Worm (Caenorhabditis elegans) whole organism, L4/young adult: ENCODE data around the gene R05D3.9.
A peak's percentile ranks its signal among the peaks of the same experiment; 100 is the strongest.

Experiments
- W03F9.2 ChIP-seq: fragments of 150-350 bp; optimal IDR thresholded peaks from 2 replicates; lab custom pipeline; 2014; ENCODE audit warnings: missing biosample characterization, missing genetic modification characterization
- dao-5 ChIP-seq: sonication (generic microtip); optimal IDR thresholded peaks from 2 replicates; lab custom pipeline; 2016; ENCODE audit warnings: missing genotype, missing genetic modification characterization, moderate library complexity, missing compliant biosample characterization
- him-1 ChIP-seq: sonication (generic microtip); optimal IDR thresholded peaks from 2 replicates; lab custom pipeline; 2016; ENCODE audit warnings: missing genotype, missing genetic modification reagents, missing genetic modification characterization, missing compliant biosample characterization

Gene R05D3.9

DNA sequence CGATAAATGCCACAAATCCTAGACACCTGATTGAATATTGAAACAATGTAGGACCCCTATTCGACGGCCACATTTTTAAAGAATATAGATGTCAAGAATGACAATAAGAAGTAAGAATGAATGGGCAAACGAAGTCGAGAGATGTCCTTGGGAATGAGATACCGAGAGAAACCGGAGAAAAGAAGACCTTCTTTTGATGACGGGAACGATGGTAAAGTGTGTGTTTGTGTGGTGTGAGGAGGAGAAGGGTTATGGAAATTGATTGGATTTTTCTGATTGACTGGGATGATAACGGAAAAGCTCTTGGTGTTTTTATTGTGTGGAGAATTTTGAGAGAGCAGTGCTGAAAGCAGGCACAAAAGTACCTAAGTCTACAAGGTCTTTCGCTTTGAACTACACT is at the start of gene R05D3.9:
R05D3.9 (minus strand) TSS at position 101 of the 400 bp plus-strand sequence.
- TF ChIP-seq W03F9.2: no peak
- no peak for TF ChIP-seq dao-5 (tag; lab: Kevin White, UChicago)
- no peak for TF ChIP-seq him-1 (tag; lab: Kevin White, UChicago)

- TF ChIP-seq dao-5 (tag; lab: Kevin White, UChicago): no peak
- no peak for TF ChIP-seq W03F9.2
- TF ChIP-seq him-1 (tag; lab: Kevin White, UChicago): no peak
Observed at ce11 chrIII:8417968-8418267, 49.4 kb upstream of the R05D3.9 start, which contains the start of gene sor-1. sor-1 (plus strand) TSS chrIII:8418168.

- TF ChIP-seq W03F9.2: peak; percentile 78
- peak; percentile 29 for TF ChIP-seq dao-5 (tag; lab: Kevin White, UChicago)
- peak; percentile 95 for TF ChIP-seq him-1 (tag; lab: Kevin White, UChicago)
Observed at ce11 chrIII:8417192-8417967, 48.9 kb upstream of the R05D3.9 start.

- TF ChIP-seq W03F9.2 (no peak), dao-5 (tag; lab: Kevin White, UChicago) (no peak), him-1 (tag; lab: Kevin White, UChicago) (no peak)
Observed at ce11 chrIII:8416871-8417191, 48.3 kb upstream of the R05D3.9 start.

DNA sequence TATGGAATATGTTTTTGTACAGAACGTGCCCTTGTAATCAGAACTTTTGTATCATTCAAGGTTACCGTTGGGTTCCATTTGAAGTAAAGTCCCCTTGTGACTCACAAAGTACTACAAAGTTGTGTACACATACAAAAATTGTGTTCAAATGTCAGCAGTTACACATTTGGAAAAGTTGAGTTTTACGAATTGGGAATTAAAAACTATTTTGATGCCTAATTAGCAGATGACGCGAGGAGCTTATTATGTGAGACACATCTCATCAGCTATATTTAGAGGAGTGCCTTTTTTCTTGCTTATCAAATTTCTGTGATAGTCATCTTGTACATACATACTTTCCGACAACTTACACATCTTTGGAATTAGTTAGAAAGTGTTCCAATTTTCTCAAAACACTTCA is 45.0 kb upstream of the R05D3.9 start:
- TF ChIP-seq dao-5 (tag; lab: Kevin White, UChicago) (no peak), W03F9.2 (no peak), him-1 (tag; lab: Kevin White, UChicago) (no peak)

DNA sequence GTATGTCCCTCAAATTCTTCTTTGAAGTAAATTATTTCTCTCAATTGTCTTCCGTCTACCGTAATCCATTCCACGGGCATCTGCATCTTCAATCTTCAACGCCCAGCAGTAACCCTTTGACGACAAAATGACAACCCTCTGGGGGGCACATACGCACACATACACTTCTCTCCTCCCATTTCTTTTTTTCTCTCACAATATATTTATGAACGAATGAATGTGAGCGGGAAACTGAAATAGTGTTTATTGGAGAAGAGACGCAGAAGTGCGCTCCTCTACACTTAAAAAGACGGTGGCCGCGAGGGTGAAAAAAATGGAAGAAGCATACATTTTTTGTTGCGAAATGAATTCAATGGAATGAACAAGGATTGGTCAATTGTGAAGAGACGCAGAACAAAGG is 43.5 kb upstream of the R05D3.9 start:
- TF ChIP-seq W03F9.2 (no peak), dao-5 (tag; lab: Kevin White, UChicago) (no peak), him-1 (tag; lab: Kevin White, UChicago) (no peak)

DNA sequence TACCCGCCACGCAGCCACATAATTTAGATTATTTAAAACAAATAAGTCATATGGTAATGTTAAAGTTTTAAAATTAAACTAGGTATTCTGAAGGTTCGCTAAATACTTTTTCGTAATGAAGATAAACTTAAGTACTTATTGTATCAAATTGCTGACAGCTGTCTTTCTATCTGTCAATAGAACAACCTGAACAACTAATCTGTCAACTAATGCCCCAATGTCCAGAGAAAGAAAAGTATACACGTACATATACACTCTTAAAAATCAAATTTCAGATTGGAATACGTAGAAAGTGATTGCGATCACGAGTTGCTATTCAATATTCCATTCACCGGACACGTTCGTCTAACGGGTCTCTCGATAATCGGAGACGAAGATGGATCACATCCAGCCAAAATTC is 42.2 kb upstream of the R05D3.9 start:
- TF ChIP-seq him-1 (tag; lab: Kevin White, UChicago) (no peak), W03F9.2 (no peak), dao-5 (tag; lab: Kevin White, UChicago) (no peak)

- TF ChIP-seq him-1 (tag; lab: Kevin White, UChicago) (no peak), dao-5 (tag; lab: Kevin White, UChicago) (no peak), W03F9.2 (no peak)
Observed at ce11 chrIII:8409166-8409565, 40.6 kb upstream of the R05D3.9 start, which contains the start of gene ZK353.9. ZK353.9 (plus strand) TSS chrIII:8409496.

DNA sequence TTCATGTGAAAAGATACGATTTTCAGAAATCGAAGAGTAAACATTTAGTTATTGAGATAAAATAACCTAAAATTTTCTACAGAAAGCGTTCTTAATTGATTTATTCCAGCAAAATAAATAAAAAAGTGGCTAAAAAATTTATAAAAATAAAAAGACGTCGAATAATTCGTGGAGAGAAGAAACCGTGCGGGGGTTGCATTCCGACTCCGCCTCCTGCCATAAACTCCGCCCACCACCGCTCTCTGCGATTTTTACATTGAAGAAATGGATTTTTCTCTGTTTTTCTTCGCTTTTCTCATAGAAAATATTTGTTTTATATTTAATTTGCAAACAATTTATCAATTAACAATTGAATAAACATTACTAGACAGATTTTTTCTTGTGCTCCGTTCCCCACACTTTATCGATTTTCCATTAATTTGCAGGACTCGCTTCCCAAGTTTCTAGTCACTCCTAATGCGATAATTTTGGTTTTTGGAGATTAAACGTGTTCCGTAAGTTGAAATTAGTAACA is 37.0 kb upstream of the R05D3.9 start, which contains the start of the genes ubxn-4 and cyy-1:
ubxn-4 (minus strand) TSS at position 114 of the 514 bp plus-strand sequence.
cyy-1 (plus strand) TSS at position 426 of the 514 bp plus-strand sequence.
- no peak for TF ChIP-seq dao-5 (tag; lab: Kevin White, UChicago)
- peak; percentile 15 for TF ChIP-seq W03F9.2
- no peak for TF ChIP-seq him-1 (tag; lab: Kevin White, UChicago)

- TF ChIP-seq him-1 (tag; lab: Kevin White, UChicago) (no peak), W03F9.2 (no peak), dao-5 (tag; lab: Kevin White, UChicago) (no peak)
Observed at ce11 chrIII:8403507-8403906, 35.0 kb upstream of the R05D3.9 start, which contains the start of gene cutc-1. cutc-1 (minus strand) TSS chrIII:8403607.

DNA sequence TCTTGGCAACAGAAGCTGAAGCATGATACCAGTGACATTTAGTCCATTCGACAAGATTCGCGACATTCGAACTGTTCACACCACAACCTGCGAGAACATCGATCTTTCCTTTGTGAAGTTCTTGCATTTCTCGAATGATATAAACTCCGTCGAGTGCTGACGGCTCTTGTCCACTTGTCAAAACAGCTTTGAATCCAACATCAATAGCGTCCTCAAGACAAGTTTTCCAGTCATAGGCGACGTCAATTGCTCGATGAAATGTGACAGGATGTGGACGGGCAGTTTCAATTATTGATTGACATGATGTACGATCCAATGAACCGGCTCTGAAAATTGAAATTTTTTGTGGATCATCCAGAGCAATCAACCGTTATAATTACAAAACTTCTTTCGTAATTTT is 34.1 kb upstream of the R05D3.9 start:
- TF ChIP-seq dao-5 (tag; lab: Kevin White, UChicago) (no peak), W03F9.2 (no peak), him-1 (tag; lab: Kevin White, UChicago) (no peak)

DNA sequence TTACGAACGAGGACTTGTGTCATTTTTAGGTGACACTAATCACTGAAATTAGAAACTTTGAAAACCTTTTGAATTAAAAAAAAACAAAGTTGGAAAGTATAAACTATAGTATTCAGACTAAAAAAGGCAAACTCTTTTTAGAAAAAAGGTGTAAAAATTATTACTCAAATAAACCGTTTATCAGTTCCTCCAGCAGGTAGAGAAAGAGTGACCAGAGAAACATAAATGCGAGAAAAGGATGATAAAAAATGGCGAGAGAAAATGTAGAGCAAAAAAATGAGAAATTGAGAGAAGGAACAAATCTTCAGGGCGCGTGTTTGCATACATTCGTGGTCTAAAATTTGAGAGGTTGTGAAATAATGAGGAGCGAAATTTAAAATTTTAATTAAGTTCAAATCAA is 33.4 kb upstream of the R05D3.9 start, which contains the start of gene lap-1:
lap-1 (minus strand) TSS at position 42 of the 400 bp plus-strand sequence.
- no peak for TF ChIP-seq dao-5 (tag; lab: Kevin White, UChicago)
- no peak for TF ChIP-seq W03F9.2
- TF ChIP-seq him-1 (tag; lab: Kevin White, UChicago): no peak

- TF ChIP-seq dao-5 (tag; lab: Kevin White, UChicago) (no peak), W03F9.2 (no peak), him-1 (tag; lab: Kevin White, UChicago) (no peak)
Observed at ce11 chrIII:8400478-8400877, 32.0 kb upstream of the R05D3.9 start.

DNA sequence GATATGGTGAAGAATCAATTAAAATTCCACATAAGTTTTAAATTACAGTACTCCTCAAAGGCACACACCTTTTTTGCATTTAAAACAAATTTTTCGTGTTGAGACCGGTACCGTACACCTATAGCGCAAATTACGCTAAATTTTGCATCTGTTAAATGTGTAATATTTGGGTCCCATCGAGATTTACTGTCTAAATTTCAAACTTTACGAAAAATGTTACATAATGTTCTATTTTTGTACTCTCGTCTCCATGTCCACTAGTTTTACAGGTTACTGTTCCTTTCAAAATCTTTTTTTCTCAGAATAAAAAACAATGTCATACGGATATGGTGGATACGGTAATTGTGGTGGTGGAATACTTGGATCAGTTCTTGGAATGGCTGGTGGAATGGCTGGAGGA is 29.9 kb upstream of the R05D3.9 start, which contains the start of gene ZK353.2:
ZK353.2 (plus strand) TSS at position 301 of the 400 bp plus-strand sequence.
- TF ChIP-seq him-1 (tag; lab: Kevin White, UChicago) (no peak), dao-5 (tag; lab: Kevin White, UChicago) (no peak), W03F9.2 (no peak)
